Worm (Caenorhabditis elegans) whole organism, L4/young adult: ENCODE results near the gene trpp-1.

ENCODE experiments used
- W03F9.2 ChIP-seq: fragments of 150-350 bp; optimal IDR thresholded peaks from 2 replicates; lab custom pipeline; 2014; ENCODE audit warnings: missing biosample characterization, missing genetic modification characterization
- dao-5 ChIP-seq: sonication (generic microtip); optimal IDR thresholded peaks from 2 replicates; lab custom pipeline; 2016; ENCODE audit warnings: missing genotype, missing genetic modification characterization, moderate library complexity, missing compliant biosample characterization

DNA sequence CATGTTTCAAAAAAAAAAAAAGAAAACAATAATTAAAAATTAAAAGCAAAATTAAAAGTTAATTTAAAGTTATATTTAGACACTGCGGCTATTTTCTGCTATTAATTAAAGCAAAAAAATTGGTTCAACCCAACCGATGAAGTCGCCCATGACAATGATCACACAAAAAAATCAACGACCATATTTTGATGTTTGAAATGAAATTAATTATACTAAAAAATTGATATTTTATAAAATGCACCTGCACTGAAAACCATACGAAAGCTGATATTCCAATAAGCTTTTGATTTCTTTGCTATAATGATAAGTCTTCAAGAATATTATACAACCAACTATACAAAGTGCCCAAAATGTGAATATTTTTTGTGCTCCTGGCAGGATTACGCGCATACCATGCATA is 18.2 kb downstream of the trpp-1 start, which contains the start of gene srh-80:
- TF ChIP-seq dao-5 (tag; lab: Kevin White, UChicago): no peak
- no peak for TF ChIP-seq W03F9.2 (tag; lab: Kevin White, UChicago)
